Fruit fly (Drosophila melanogaster) S2 (cell line): ENCODE measurements around the gene Or67a.

Experiments used
- CG8478 ChIP-seq: fragments of >200 bp; optimal IDR thresholded peaks from 2 replicates; lab custom pipeline; 2018
- CTCF ChIP-seq, 2 experiments: fragments of >200 bp; optimal IDR thresholded peaks; 2 replicates each; lab custom pipeline; 2018

DNA sequence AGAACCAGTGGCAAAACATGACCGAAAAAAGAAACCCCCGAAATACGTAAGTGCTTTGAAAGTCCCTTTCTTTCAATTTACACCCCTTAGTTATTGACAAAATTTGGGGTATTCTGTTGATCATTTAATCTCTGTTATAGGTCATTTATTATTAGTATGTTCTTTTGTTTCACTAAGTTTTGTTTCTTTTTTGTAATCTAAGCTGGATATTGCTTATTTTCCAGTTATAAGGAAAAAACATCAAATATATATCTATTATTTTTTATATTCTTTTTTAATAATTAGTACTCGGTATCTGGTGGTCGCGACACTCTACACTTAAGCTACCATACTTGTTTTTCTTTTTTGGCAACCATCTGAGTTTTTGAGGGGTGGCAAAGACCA, 20.2 kb upstream of the Or67a start:
- no peak for TF ChIP-seq CG8478 (lab: Kevin White, UChicago)
- no peak for TF ChIP-seq CTCF (optimal IDR thresholded peaks at IDR 0.05; lab: Kevin White, UChicago)
